Fruit fly (Drosophila melanogaster) ovary, adult (tissue): ENCODE measurements around the gene Or67c.

Experiments
- CG17801 ChIP-seq: fragments of 200-800 bp; optimal IDR thresholded peaks from 2 replicates; lab custom pipeline; 2019; ENCODE audit warnings: missing biosample characterization, mild to moderate bottlenecking, missing genetic modification characterization, moderate library complexity; ENCODE audit not compliant: partially characterized antibody

Gene Or67c

DNA sequence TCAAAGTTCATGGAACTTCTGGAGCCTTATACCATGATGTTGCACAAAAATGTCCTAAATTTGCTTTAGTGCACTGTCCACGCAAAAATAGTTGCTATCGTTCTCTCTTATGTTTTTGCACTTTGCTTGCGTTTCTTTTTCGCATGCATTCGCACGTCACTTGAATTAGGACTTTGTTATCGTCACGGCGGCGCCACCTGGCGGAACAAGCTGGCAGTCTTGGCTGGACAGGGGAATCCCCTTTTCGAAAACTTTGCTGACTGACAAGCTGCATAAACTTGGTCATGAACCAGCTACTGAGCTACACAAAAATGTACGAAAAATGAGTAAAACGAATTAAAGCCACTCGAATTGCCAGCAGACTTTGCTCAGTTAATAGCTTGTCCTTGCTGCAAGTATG lies 44.9 kb downstream of the Or67c start:
- TF ChIP-seq CG17801 (GFP tag; lab: Kevin White, UChicago) = no peak

- no peak for TF ChIP-seq CG17801 (GFP tag; lab: Kevin White, UChicago)
Observed at dm6 chr3L:10198571-10198970, 45.9 kb downstream of the Or67c start.

dm6 chr3L:10197360-10197759 lies 47.1 kb downstream of the Or67c start:
- TF ChIP-seq CG17801 (GFP tag; lab: Kevin White, UChicago) = no peak
